Fruit fly (Drosophila melanogaster) S2 (cell line): ENCODE results near the gene CG14506.

ENCODE experiments used
- CG8478 ChIP-seq: fragments of >200 bp; optimal IDR thresholded peaks from 2 replicates; lab custom pipeline; 2018
- CTCF ChIP-seq, 2 experiments: fragments of >200 bp; optimal IDR thresholded peaks; 2 replicates each; lab custom pipeline; 2018

dm6 chr3R:29257890-29258691 is 38.9 kb downstream of the CG14506 start:
- TF ChIP-seq CG8478 (lab: Kevin White, UChicago) (no peak), CTCF (optimal IDR thresholded peaks at IDR 0.05; lab: Kevin White, UChicago) (no peak)
